Fruit fly (Drosophila melanogaster) whole organism, embryonic: ENCODE measurements around the gene CG34284.

ENCODE experiments used
- Antp ChIP-seq: fragments of 200-800 bp; sonication (Bioruptor generic); optimal IDR thresholded peaks from 3 replicates; lab custom pipeline; 2016; ENCODE audit warnings: missing biosample characterization, missing genetic modification characterization
- CG10209 ChIP-seq: fragments of 200-800 bp; sonication (Bioruptor generic); optimal IDR thresholded peaks from 3 replicates; lab custom pipeline; 2017; ENCODE audit warnings: missing biosample characterization, mild to moderate bottlenecking, missing genetic modification characterization, missing genetic modification reagents
- CG12104 ChIP-seq: fragments of 200-800 bp; sonication (Bioruptor generic); optimal IDR thresholded peaks from 3 replicates; lab custom pipeline; 2016; ENCODE audit warnings: missing biosample characterization, missing genetic modification characterization
- CG12219 ChIP-seq: fragments of 200-800 bp; sonication (Bioruptor generic); optimal IDR thresholded peaks from 3 replicates; lab custom pipeline; 2018; ENCODE audit warnings: missing biosample characterization, mild to moderate bottlenecking, missing genetic modification characterization
- CG12744 ChIP-seq: fragments of 200-800 bp; sonication (Bioruptor generic); optimal IDR thresholded peaks from 2 replicates; lab custom pipeline; 2016; ENCODE audit warnings: missing biosample characterization, missing genetic modification characterization
- CG14014 ChIP-seq: fragments of 200-800 bp; sonication (Bioruptor generic); IDR thresholded peaks from 2 replicates; pipeline ENCODE4 v1.3.6; 2022; ENCODE audit warnings: missing biosample characterization, missing genetic modification characterization
- CG14050 ChIP-seq: fragments of 200-800 bp; sonication (Bioruptor generic); IDR thresholded peaks from 3 replicates; pipeline ENCODE4 v1.3.6; 2022; ENCODE audit warnings: missing biosample characterization, missing genetic modification characterization
- CG14441 ChIP-seq: fragments of 200-800 bp; sonication (Bioruptor generic); IDR thresholded peaks from 2 replicates; pipeline ENCODE4 v1.3.6; 2022; ENCODE audit warnings: missing biosample characterization, missing genetic modification characterization
- CG14860 ChIP-seq: fragments of 200-800 bp; sonication (Bioruptor generic); IDR thresholded peaks from 3 replicates; pipeline ENCODE4 v1.3.6; 2022; ENCODE audit warnings: missing biosample characterization, missing genetic modification characterization; ENCODE audit not compliant: partially characterized antibody
- CG15269 ChIP-seq: fragments of 200-800 bp; sonication (Bioruptor generic); optimal IDR thresholded peaks from 2 replicates; lab custom pipeline; 2018; ENCODE audit warnings: missing biosample characterization, mild to moderate bottlenecking, missing genetic modification characterization, moderate library complexity
- CG1647 ChIP-seq: fragments of 200-800 bp; sonication (Bioruptor generic); optimal IDR thresholded peaks from 3 replicates; lab custom pipeline; 2016; ENCODE audit warnings: missing biosample characterization, missing genetic modification characterization
- CG16815 ChIP-seq: fragments of 200-800 bp; sonication (Bioruptor generic); optimal IDR thresholded peaks from 3 replicates; lab custom pipeline; 2017; ENCODE audit warnings: missing biosample characterization, mild to moderate bottlenecking, missing genetic modification characterization
- CG1792 ChIP-seq: fragments of 200-800 bp; sonication (Bioruptor generic); optimal IDR thresholded peaks from 2 replicates; lab custom pipeline; 2016; ENCODE audit warnings: missing biosample characterization, missing genetic modification characterization
- CG18011 ChIP-seq: fragments of 200-800 bp; sonication (Bioruptor generic); optimal IDR thresholded peaks from 2 replicates; lab custom pipeline; 2017; ENCODE audit warnings: missing biosample characterization, missing genetic modification characterization, mild to moderate bottlenecking, moderate library complexity, missing genotype
- CG18764 ChIP-seq: fragments of 200-800 bp; sonication (Bioruptor generic); optimal IDR thresholded peaks from 3 replicates; lab custom pipeline; 2016; ENCODE audit warnings: missing biosample characterization, missing genetic modification characterization
- CG2116 ChIP-seq: fragments of 200-800 bp; sonication (Bioruptor generic); optimal IDR thresholded peaks from 3 replicates; lab custom pipeline; 2018; ENCODE audit warnings: missing biosample characterization, mild to moderate bottlenecking, missing genetic modification characterization
- CG42726 ChIP-seq: fragments of 200-800 bp; sonication (Bioruptor generic); IDR thresholded peaks from 2 replicates; pipeline ENCODE4 v1.3.6; 2022; ENCODE audit warnings: missing biosample characterization, missing genetic modification characterization; ENCODE audit not compliant: partially characterized antibody
- CG4424 ChIP-seq: fragments of 200-800 bp; sonication (Bioruptor generic); optimal IDR thresholded peaks from 3 replicates; lab custom pipeline; 2016; ENCODE audit warnings: missing biosample characterization, missing genetic modification characterization
- CG5953 ChIP-seq: fragments of 200-800 bp; sonication (Bioruptor generic); IDR thresholded peaks from 2 replicates; pipeline ENCODE4 v1.3.6; 2022; ENCODE audit warnings: missing biosample characterization, missing genetic modification characterization
- CG6254 ChIP-seq: fragments of 200-800 bp; sonication (Bioruptor generic); optimal IDR thresholded peaks from 3 replicates; lab custom pipeline; 2017; ENCODE audit warnings: mild to moderate bottlenecking, missing biosample characterization, missing genetic modification reagents, missing genetic modification characterization
- CG6272 ChIP-seq: fragments of 200-800 bp; sonication (Bioruptor generic); IDR thresholded peaks from 2 replicates; pipeline ENCODE4 v1.3.6; 2022; ENCODE audit warnings: missing biosample characterization, missing genetic modification characterization
- Doc3 ChIP-seq: fragments of 200-800 bp; sonication (Bioruptor generic); IDR thresholded peaks from 3 replicates; pipeline ENCODE4 v1.3.6; 2022; ENCODE audit warnings: missing biosample characterization, missing genetic modification characterization; ENCODE audit not compliant: partially characterized antibody
- E2f2 ChIP-seq: fragments of 200-800 bp; sonication (Bioruptor generic); IDR thresholded peaks from 2 replicates; pipeline ENCODE4 v1.3.6; 2022; ENCODE audit warnings: missing biosample characterization, missing genetic modification characterization
- Ets97D ChIP-seq: fragments of 200-800 bp; sonication (Bioruptor generic); optimal IDR thresholded peaks from 3 replicates; lab custom pipeline; 2016; ENCODE audit warnings: missing biosample characterization, missing genetic modification characterization
- Hey ChIP-seq: fragments of 200-800 bp; sonication (Bioruptor generic); optimal IDR thresholded peaks from 3 replicates; lab custom pipeline; 2018; ENCODE audit warnings: missing biosample characterization, mild to moderate bottlenecking, missing genetic modification characterization
- HmgD ChIP-seq: fragments of 200-800 bp; sonication (Bioruptor generic); optimal IDR thresholded peaks from 3 replicates; lab custom pipeline; 2016; ENCODE audit warnings: missing biosample characterization, missing genetic modification characterization
- HmgZ ChIP-seq: fragments of 200-800 bp; sonication (Bioruptor generic); optimal IDR thresholded peaks from 2 replicates; lab custom pipeline; 2018; ENCODE audit warnings: missing biosample characterization, mild to moderate bottlenecking, missing genetic modification characterization
- NC2α ChIP-seq: fragments of 200-800 bp; sonication (Bioruptor generic); optimal IDR thresholded peaks from 2 replicates; lab custom pipeline; 2016; ENCODE audit warnings: missing biosample characterization, missing genetic modification characterization
- Nf-YB ChIP-seq: fragments of 200-800 bp; sonication (Bioruptor generic); optimal IDR thresholded peaks from 3 replicates; lab custom pipeline; 2019; ENCODE audit warnings: missing biosample characterization, mild to moderate bottlenecking, missing genetic modification characterization, moderate library complexity
- Oaz ChIP-seq: fragments of 200-800 bp; sonication (Bioruptor generic); IDR thresholded peaks from 2 replicates; pipeline ENCODE4 v1.3.6; 2022; ENCODE audit warnings: missing biosample characterization, missing genetic modification characterization
- Pdp1 ChIP-seq, 2 experiments: fragments of 200-800 bp; sonication (Bioruptor generic); optimal IDR thresholded peaks; 3 replicates each; lab custom pipeline; 2016; ENCODE audit warnings: missing biosample characterization in 2 of 2, missing genetic modification characterization in 2 of 2, mild to moderate bottlenecking in 1 of 2, moderate library complexity in 1 of 2
- Poxn ChIP-seq: fragments of 200-800 bp; sonication (Bioruptor generic); IDR thresholded peaks from 2 replicates; pipeline ENCODE4 v1.3.6; 2022; ENCODE audit warnings: missing biosample characterization, missing genetic modification characterization
- TFAM ChIP-seq: fragments of 200-800 bp; sonication (Bioruptor generic); optimal IDR thresholded peaks from 2 replicates; lab custom pipeline; 2017; ENCODE audit warnings: missing biosample characterization, missing genetic modification characterization, inconsistent platforms
- Taf1 ChIP-seq: fragments of 200-800 bp; sonication (Bioruptor generic); IDR thresholded peaks from 2 replicates; pipeline ENCODE4 v1.3.6; 2022; ENCODE audit warnings: missing biosample characterization, missing genetic modification characterization
- Xbp1 ChIP-seq: fragments of 200-800 bp; sonication (Bioruptor generic); optimal IDR thresholded peaks from 3 replicates; lab custom pipeline; 2016; ENCODE audit warnings: missing biosample characterization, mild to moderate bottlenecking, missing genetic modification characterization
- ara ChIP-seq: fragments of 200-800 bp; sonication (Bioruptor generic); IDR thresholded peaks from 2 replicates; pipeline ENCODE4 v1.3.6; 2022; ENCODE audit warnings: missing biosample characterization, missing genetic modification characterization
- cas ChIP-seq: fragments of 200-800 bp; sonication (Bioruptor generic); IDR thresholded peaks from 2 replicates; pipeline ENCODE4 v1.3.6; 2022; ENCODE audit warnings: missing biosample characterization, missing genetic modification characterization
- cwo ChIP-seq: fragments of 200-800 bp; sonication (Bioruptor generic); optimal IDR thresholded peaks from 3 replicates; lab custom pipeline; 2017; ENCODE audit warnings: missing biosample characterization, missing genetic modification characterization, mild to moderate bottlenecking, moderate library complexity, missing genetic modification reagents
- ind ChIP-seq: fragments of 200-800 bp; sonication (Bioruptor generic); optimal IDR thresholded peaks from 3 replicates; lab custom pipeline; 2016; ENCODE audit warnings: missing biosample characterization, missing genetic modification characterization
- jumu ChIP-seq: fragments of 200-800 bp; sonication (Bioruptor generic); optimal IDR thresholded peaks from 3 replicates; lab custom pipeline; 2016; ENCODE audit warnings: missing biosample characterization, missing genetic modification characterization
- knrl ChIP-seq: fragments of 200-800 bp; sonication (Bioruptor generic); IDR thresholded peaks from 3 replicates; pipeline ENCODE4 v1.3.6; 2022; ENCODE audit warnings: missing biosample characterization, missing genetic modification characterization; ENCODE audit not compliant: partially characterized antibody
- lilli ChIP-seq: fragments of 200-800 bp; sonication (Bioruptor generic); optimal IDR thresholded peaks from 3 replicates; lab custom pipeline; 2016; ENCODE audit warnings: missing biosample characterization, missing genetic modification characterization
- otp ChIP-seq: fragments of 200-800 bp; sonication (Bioruptor generic); IDR thresholded peaks from 3 replicates; pipeline ENCODE4, ENCODE4 v1.3.6; 2022; ENCODE audit warnings: missing biosample characterization, missing genetic modification characterization
- pnt ChIP-seq: fragments of 200-800 bp; sonication (Bioruptor generic); optimal IDR thresholded peaks from 3 replicates; lab custom pipeline; 2016; ENCODE audit warnings: missing biosample characterization, missing genetic modification characterization
- schlank ChIP-seq: fragments of 200-800 bp; sonication (Bioruptor generic); optimal IDR thresholded peaks from 2 replicates; lab custom pipeline; 2018; ENCODE audit warnings: missing biosample characterization, mild to moderate bottlenecking, missing genetic modification characterization
- sisA ChIP-seq: fragments of 200-800 bp; sonication (Bioruptor generic); IDR thresholded peaks from 2 replicates; pipeline ENCODE4 v1.3.6; 2022; ENCODE audit warnings: missing biosample characterization, missing genetic modification characterization
- tll ChIP-seq, 2 experiments: fragments of 200-800 bp in 1 of 2; fragments of >200 bp in 1 of 2; sonication (Bioruptor generic) in 1 of 2; optimal IDR thresholded peaks; 2 replicates each; lab custom pipeline; 2017 to 2019; ENCODE audit warnings: missing biosample characterization in 2 of 2, missing genetic modification characterization in 2 of 2, mild to moderate bottlenecking in 1 of 2, moderate library complexity in 1 of 2
- tx ChIP-seq: fragments of 200-800 bp; sonication (Bioruptor generic); optimal IDR thresholded peaks from 2 replicates; lab custom pipeline; 2016; ENCODE audit warnings: missing biosample characterization, missing genetic modification characterization
- z ChIP-seq: fragments of 200-800 bp; sonication (Bioruptor generic); IDR thresholded peaks from 3 replicates; pipeline ENCODE4 v1.3.6; 2022; ENCODE audit warnings: missing biosample characterization, missing genetic modification characterization

Gene CG34284

DNA sequence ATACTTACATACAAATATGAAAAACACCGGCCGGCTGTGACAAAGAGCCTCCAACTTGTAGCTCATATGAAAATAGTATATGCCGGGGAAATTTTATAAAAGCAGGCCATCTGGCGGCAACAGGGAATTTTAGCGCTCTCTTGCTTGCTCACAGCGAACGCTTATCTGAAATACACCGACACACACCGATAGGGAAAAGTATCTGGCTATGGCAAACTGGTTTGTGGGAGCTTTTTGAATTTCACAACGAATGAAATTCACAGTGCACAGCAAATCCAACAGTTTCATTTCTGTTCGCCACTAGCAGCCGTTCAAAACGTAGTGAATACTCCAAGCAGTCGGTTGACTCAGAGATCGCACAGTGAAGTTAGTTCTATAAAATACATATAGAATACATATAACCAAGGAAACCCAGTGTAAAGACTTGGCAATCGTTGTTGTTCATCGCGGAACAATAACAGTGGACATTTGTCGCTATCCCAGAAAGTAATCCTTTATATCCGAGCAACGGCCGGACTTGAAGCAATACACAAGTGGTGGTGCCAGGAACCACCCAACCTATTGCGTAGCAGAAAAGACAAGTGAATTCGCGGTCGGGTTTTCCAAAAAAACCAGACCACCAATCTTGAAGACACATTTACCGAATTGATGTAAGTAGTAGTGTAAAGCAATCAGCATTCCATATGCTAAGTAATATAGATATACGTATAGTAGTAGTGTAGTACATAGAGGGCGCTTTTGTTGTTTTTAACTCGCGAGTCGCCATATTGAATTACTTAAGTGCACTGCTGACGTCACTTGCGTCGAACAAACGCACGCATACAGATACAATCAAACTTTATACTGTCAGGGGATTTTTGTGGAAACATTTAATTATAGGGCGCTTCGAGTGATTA, 15.5 kb upstream of the CG34284 start (continued):
- TF ChIP-seq CG42726 (GFP tag; lab: Robert Waterston, UW), result no peak; the same call in 1 of the 2 replicates
- no peak for TF ChIP-seq CG6254
- TF ChIP-seq E2f2 (GFP tag; lab: Robert Waterston, UW), result 0 out of 2 replicates have a peak, but pooled peaks have one; percentile 24
- no peak for TF ChIP-seq schlank (tag; lab: Kevin White, UChicago)
- TF ChIP-seq Oaz (GFP tag; lab: Robert Waterston, UW), result no peak
- TF ChIP-seq tx (GFP tag; lab: Kevin White, UChicago), result no peak
- TF ChIP-seq Antp, result no peak
- TF ChIP-seq CG14860 (GFP tag; lab: Robert Waterston, UW), result no peak
- no peak for TF ChIP-seq ara (GFP tag; lab: Robert Waterston, UW)
- TF ChIP-seq CG14014 (GFP tag; lab: Robert Waterston, UW), result no peak
- TF ChIP-seq Taf1 (GFP tag; lab: Robert Waterston, UW), result no peak
- no peak for TF ChIP-seq jumu (GFP tag; lab: Kevin White, UChicago)
- TF ChIP-seq CG1792 (GFP tag; lab: Kevin White, UChicago), result no peak
- TF ChIP-seq tll (GFP tag; optimal IDR thresholded peaks at IDR 0.05; lab: Kevin White, UChicago), result no peak
- peak; percentile 80 for TF ChIP-seq lilli (GFP tag; lab: Kevin White, UChicago)
- TF ChIP-seq Poxn (GFP tag; lab: Robert Waterston, UW), result no peak
- TF ChIP-seq Pdp1 (GFP tag; optimal IDR thresholded peaks at IDR 0.05; lab: Kevin White, UChicago), result no peak
- TF ChIP-seq Xbp1 (GFP tag; lab: Kevin White, UChicago), result no peak
- TF ChIP-seq knrl (GFP tag; lab: Robert Waterston, UW), result peak; percentile 16; the same call in 1 of the 3 replicates
- peak; percentile 38 for TF ChIP-seq cwo (GFP tag; lab: Kevin White, UChicago)
- TF ChIP-seq sisA (GFP tag; lab: Robert Waterston, UW), result no peak
- TF ChIP-seq TFAM, result no peak
- TF ChIP-seq Hey (tag; lab: Kevin White, UChicago), result no peak
- no peak for TF ChIP-seq Doc3 (GFP tag; lab: Robert Waterston, UW)
- TF ChIP-seq ind (GFP tag; lab: Kevin White, UChicago), result no peak
- peak; percentile 16 for TF ChIP-seq CG15269 (tag; lab: Kevin White, UChicago)
- no peak for TF ChIP-seq NC2α (GFP tag; lab: Kevin White, UChicago)
- TF ChIP-seq HmgZ (tag; lab: Kevin White, UChicago), result peak; percentile 53
- TF ChIP-seq CG18764 (GFP tag; lab: Kevin White, UChicago), result no peak
- TF ChIP-seq CG10209 (GFP tag; lab: Kevin White, UChicago), result no peak
- TF ChIP-seq CG4424 (GFP tag; lab: Kevin White, UChicago), result no peak
- TF ChIP-seq CG12219 (GFP tag; lab: Kevin White, UChicago), result no peak
- no peak for TF ChIP-seq CG18011 (GFP tag; lab: Kevin White, UChicago)
- TF ChIP-seq cas, result no peak
- TF ChIP-seq otp (GFP tag; lab: Robert Waterston, UW), result 0 out of 3 replicates have a peak, but pooled peaks have one; percentile 7
- 0 out of 3 replicates have a peak, but pooled peaks have one; percentile 28 for TF ChIP-seq z (GFP tag; lab: Robert Waterston, UW)
- no peak for TF ChIP-seq CG12104 (GFP tag; lab: Kevin White, UChicago)
- TF ChIP-seq CG14050 (GFP tag; lab: Robert Waterston, UW), result no peak
- TF ChIP-seq Ets97D (GFP tag; lab: Kevin White, UChicago), result no peak
- TF ChIP-seq CG12744 (GFP tag; lab: Kevin White, UChicago), result no peak
- no peak for TF ChIP-seq CG1647 (GFP tag; lab: Kevin White, UChicago)
- no peak for TF ChIP-seq CG5953
- TF ChIP-seq HmgD (GFP tag; lab: Kevin White, UChicago), result no peak
- no peak for TF ChIP-seq CG6272 (GFP tag; lab: Robert Waterston, UW)
- TF ChIP-seq pnt (GFP tag; lab: Kevin White, UChicago), result no peak
- no peak for TF ChIP-seq Nf-YB
- TF ChIP-seq CG14441 (GFP tag; lab: Robert Waterston, UW), result peak; percentile 27; the same call in 1 of the 2 replicates
- peak; percentile 8 for TF ChIP-seq CG2116 (GFP tag; lab: Kevin White, UChicago)
- no peak for TF ChIP-seq CG16815 (GFP tag; lab: Kevin White, UChicago)
